Fruit fly (Drosophila melanogaster) whole organism, adult: ENCODE results near the gene CG43185.

Source experiments
- CG11617 ChIP-seq: fragments of 200-800 bp; sonication (Bioruptor generic); optimal IDR thresholded peaks from 2 replicates; lab custom pipeline; 2017; ENCODE audit warnings: mild to moderate bottlenecking, missing biosample characterization, missing genetic modification reagents, missing genetic modification characterization
- CG12768 ChIP-seq: fragments of 200-800 bp; sonication (Bioruptor generic); optimal IDR thresholded peaks from 2 replicates; lab custom pipeline; 2017; ENCODE audit warnings: missing biosample characterization, missing genetic modification characterization, mild to moderate bottlenecking, moderate library complexity, missing genetic modification reagents
- CG14711 ChIP-seq: fragments of 200-800 bp; sonication (Bioruptor generic); optimal IDR thresholded peaks from 2 replicates; lab custom pipeline; 2018; ENCODE audit warnings: missing biosample characterization, mild to moderate bottlenecking, missing genetic modification characterization, moderate library complexity
- CG1620 ChIP-seq: fragments of 200-800 bp; sonication (Bioruptor generic); optimal IDR thresholded peaks from 2 replicates; lab custom pipeline; 2016; ENCODE audit warnings: missing biosample characterization, missing genetic modification characterization
- CG33017 ChIP-seq: fragments of 200-800 bp; sonication (Bioruptor generic); optimal IDR thresholded peaks from 2 replicates; lab custom pipeline; 2018; ENCODE audit warnings: missing biosample characterization, mild to moderate bottlenecking, missing genetic modification characterization, moderate library complexity
- CG5204 ChIP-seq: fragments of 200-800 bp; sonication (Bioruptor generic); optimal IDR thresholded peaks from 2 replicates; lab custom pipeline; 2016; ENCODE audit warnings: missing biosample characterization, missing genetic modification characterization
- CG7045 ChIP-seq: fragments of 200-800 bp; sonication (Bioruptor generic); optimal IDR thresholded peaks from 2 replicates; lab custom pipeline; 2017; ENCODE audit warnings: missing biosample characterization, mild to moderate bottlenecking, missing genetic modification characterization
- CG7101 ChIP-seq: fragments of 200-800 bp; sonication (Bioruptor generic); optimal IDR thresholded peaks from 2 replicates; lab custom pipeline; 2018; ENCODE audit warnings: missing biosample characterization, mild to moderate bottlenecking, missing genetic modification characterization, moderate library complexity
- Clk ChIP-seq: fragments of 200-800 bp; sonication (Bioruptor generic); optimal IDR thresholded peaks from 2 replicates; lab custom pipeline; 2017; ENCODE audit warnings: missing biosample characterization, missing genetic modification characterization
- Crg-1 ChIP-seq: fragments of 200-800 bp; sonication (Bioruptor generic); optimal IDR thresholded peaks from 2 replicates; lab custom pipeline; 2016; ENCODE audit warnings: missing biosample characterization, missing genetic modification characterization
- Hr96 ChIP-seq: fragments of 200-800 bp; sonication (Bioruptor generic); optimal IDR thresholded peaks from 2 replicates; lab custom pipeline; 2016; ENCODE audit warnings: missing biosample characterization, missing genetic modification characterization
- Mnt ChIP-seq: fragments of 200-800 bp; sonication (Bioruptor generic); optimal IDR thresholded peaks from 2 replicates; lab custom pipeline; 2016; ENCODE audit warnings: missing biosample characterization, mild to moderate bottlenecking, missing genetic modification characterization
- bab1 ChIP-seq: fragments of 200-800 bp; sonication (Bioruptor generic); optimal IDR thresholded peaks from 3 replicates; lab custom pipeline; 2019; ENCODE audit warnings: missing biosample characterization, mild to moderate bottlenecking, missing genetic modification characterization, moderate library complexity
- cic ChIP-seq: fragments of 200-800 bp; sonication (Bioruptor generic); optimal IDR thresholded peaks from 2 replicates; lab custom pipeline; 2017; ENCODE audit warnings: missing biosample characterization, mild to moderate bottlenecking, missing genetic modification characterization, moderate library complexity
- cnc ChIP-seq, 2 experiments: fragments of >200 bp; optimal IDR thresholded peaks; 2 replicates each; lab custom pipeline; 2017
- kay ChIP-seq: fragments of 200-800 bp; sonication (Bioruptor generic); peaks from one replicate; lab custom pipeline; 2016; ENCODE audit warnings: missing biosample characterization, missing genetic modification characterization, borderline replicate concordance
- ovo ChIP-seq: fragments of 200-800 bp; sonication (Bioruptor generic); optimal IDR thresholded peaks from 2 replicates; lab custom pipeline; 2016; ENCODE audit warnings: missing biosample characterization, missing genetic modification characterization
- pad ChIP-seq: fragments of 200-800 bp; sonication (Bioruptor generic); optimal IDR thresholded peaks from 3 replicates; lab custom pipeline; 2017; ENCODE audit warnings: missing biosample characterization, missing genetic modification characterization, mild to moderate bottlenecking, moderate library complexity, missing genetic modification reagents
- tj ChIP-seq: fragments of 200-800 bp; sonication (Bioruptor generic); optimal IDR thresholded peaks from 3 replicates; lab custom pipeline; 2017; ENCODE audit warnings: missing biosample characterization, mild to moderate bottlenecking, missing genetic modification characterization, moderate library complexity
- toe ChIP-seq: fragments of 200-800 bp; sonication (Bioruptor generic); optimal IDR thresholded peaks from 2 replicates; lab custom pipeline; 2016; ENCODE audit warnings: missing biosample characterization, missing genetic modification characterization

CG43185 gene

DNA sequence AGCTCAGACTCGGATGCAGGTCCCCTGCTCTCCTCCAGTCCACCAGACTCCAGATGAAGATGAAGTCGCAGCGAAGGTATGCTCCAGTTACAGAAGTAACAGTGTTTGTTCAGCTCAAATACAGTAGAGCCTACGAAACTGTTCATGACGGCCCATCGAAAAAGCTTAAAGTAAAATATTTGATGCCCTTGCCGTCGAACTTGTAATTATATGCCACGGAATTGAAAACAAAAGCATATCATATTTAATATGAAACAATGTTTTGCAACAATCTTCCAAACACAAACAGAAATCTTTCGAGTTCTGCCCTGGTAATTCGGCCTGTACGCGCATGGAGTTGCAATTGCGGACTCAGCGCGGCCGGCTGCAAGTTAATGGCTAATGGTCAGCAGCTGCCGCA is 3.5 kb upstream of the CG43185 start:
- TF ChIP-seq CG1620 (GFP tag; lab: Kevin White, UChicago) (no peak), CG7101 (tag; lab: Kevin White, UChicago) (no peak), Clk (GFP tag; lab: Kevin White, UChicago) (no peak), bab1 (GFP tag; lab: Kevin White, UChicago) (no peak), kay (GFP tag; lab: Kevin White, UChicago) (no peak), toe (GFP tag; lab: Kevin White, UChicago) (no peak), CG14711 (tag; lab: Kevin White, UChicago) (no peak), Mnt (GFP tag; lab: Kevin White, UChicago) (no peak), cic (GFP tag; lab: Kevin White, UChicago) (no peak), ovo (GFP tag; lab: Kevin White, UChicago) (no peak), CG7045 (no peak), cnc (optimal IDR thresholded peaks at IDR 0.05; lab: Kevin White, UChicago) (no peak), CG33017 (no peak), Crg-1 (no peak), pad (GFP tag; lab: Kevin White, UChicago) (no peak), CG12768 (GFP tag; lab: Kevin White, UChicago) (no peak), CG11617 (no peak), tj (GFP tag; lab: Kevin White, UChicago) (no peak), CG5204 (GFP tag; lab: Kevin White, UChicago) (no peak)

DNA sequence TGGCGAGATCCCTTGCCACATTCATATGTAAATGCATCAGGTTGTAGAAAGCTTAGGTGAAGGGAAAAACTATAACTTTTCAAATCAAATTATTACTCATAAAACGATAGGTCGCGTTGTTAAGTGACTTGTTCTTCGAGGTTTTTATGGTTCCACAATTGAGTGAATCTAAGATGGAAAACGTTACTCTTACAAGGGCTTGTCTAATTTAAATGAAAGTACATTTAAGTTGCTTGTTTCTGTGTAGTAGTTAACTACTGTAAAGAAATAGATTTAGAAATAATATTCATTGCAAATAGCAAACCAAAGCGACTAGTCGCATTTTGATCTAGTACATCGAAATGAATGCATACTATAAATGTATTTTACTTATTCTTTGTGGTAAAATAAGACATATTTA is 1.2 kb upstream of the CG43185 start, which contains the start of gene CG44574:
CG44574 (plus strand) TSS at position 301 of the 400 bp plus-strand sequence.
- TF ChIP-seq kay (GFP tag; lab: Kevin White, UChicago) (no peak), CG14711 (tag; lab: Kevin White, UChicago) (no peak), Mnt (GFP tag; lab: Kevin White, UChicago) (no peak), cnc (optimal IDR thresholded peaks at IDR 0.05; lab: Kevin White, UChicago) (no peak), ovo (GFP tag; lab: Kevin White, UChicago) (no peak)

DNA sequence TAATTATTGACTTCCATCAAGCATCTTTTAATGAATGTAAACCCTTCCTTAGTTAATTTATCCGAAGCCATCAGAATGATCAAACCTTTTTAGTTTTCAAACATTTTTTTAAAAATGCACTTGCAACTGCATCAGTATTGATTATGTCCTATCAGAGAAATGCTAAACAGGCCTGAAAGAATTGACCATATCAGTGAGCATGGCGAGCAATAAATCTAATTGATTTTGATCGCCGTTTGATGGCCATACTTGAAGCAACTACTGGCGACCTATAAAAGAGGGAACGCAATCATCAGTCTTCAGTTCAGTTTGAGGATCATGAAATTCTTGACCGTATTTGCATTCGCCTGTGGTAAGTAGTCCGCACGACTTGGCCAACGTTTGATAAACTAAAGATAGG is 1.0 kb downstream of the CG43185 start, which contains the start of gene CG9029:
CG9029 (plus strand) TSS at position 301 of the 400 bp plus-strand sequence.
- TF ChIP-seq Hr96 (no peak), Mnt (GFP tag; lab: Kevin White, UChicago) (no peak), bab1 (GFP tag; lab: Kevin White, UChicago) (no peak), CG5204 (GFP tag; lab: Kevin White, UChicago) (no peak), CG7101 (tag; lab: Kevin White, UChicago) (no peak), tj (GFP tag; lab: Kevin White, UChicago) (no peak), cic (GFP tag; lab: Kevin White, UChicago) (no peak), pad (GFP tag; lab: Kevin White, UChicago) (no peak), CG33017 (no peak), CG12768 (GFP tag; lab: Kevin White, UChicago) (no peak), cnc (optimal IDR thresholded peaks at IDR 0.05; lab: Kevin White, UChicago) (no peak), ovo (GFP tag; lab: Kevin White, UChicago) (no peak), kay (GFP tag; lab: Kevin White, UChicago) (no peak), CG1620 (GFP tag; lab: Kevin White, UChicago) (no peak), Crg-1 (no peak)

DNA sequence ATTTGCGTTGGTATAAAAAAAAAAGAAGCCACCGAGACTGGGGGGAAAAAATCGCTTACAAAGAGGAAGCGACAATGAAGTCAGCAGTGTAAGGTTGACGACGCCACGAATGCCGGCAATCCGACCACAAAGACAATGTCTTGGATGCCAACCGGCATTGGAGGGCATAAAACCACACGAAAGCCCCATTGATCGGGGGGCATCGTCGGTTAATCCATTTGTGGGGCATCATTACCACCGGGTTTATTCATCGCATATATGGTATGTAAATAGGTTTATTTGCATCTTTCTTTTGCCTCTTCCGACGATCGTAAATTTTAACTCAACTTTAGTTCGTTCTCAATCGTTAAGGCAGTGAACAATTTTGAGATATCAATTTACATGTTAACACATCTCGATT is 2.3 kb downstream of the CG43185 start:
- TF ChIP-seq CG5204 (GFP tag; lab: Kevin White, UChicago): no peak
- no peak for TF ChIP-seq CG1620 (GFP tag; lab: Kevin White, UChicago)
- TF ChIP-seq cic (GFP tag; lab: Kevin White, UChicago): no peak
- TF ChIP-seq toe (GFP tag; lab: Kevin White, UChicago): no peak

DNA sequence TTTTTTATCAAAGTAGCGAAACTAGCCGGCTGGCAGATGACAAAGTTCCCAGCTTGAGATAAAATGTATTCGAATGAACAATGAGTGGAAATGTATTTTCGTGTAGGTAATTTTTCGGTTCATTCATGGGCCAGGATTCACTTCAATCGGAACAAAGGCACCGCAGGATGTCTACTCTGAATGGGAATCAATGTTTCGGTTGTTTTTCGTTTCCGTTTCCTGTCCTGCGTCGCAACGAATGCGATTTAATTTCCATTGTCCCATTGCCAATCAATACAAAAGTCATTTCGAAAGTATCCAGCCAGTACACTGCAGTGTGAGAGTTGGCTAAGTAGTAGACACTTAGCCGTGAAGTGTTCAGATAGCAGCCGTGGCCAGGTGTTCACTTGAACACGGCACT is 5.9 kb downstream of the CG43185 start:
- TF ChIP-seq kay (GFP tag; lab: Kevin White, UChicago) (no peak), bab1 (GFP tag; lab: Kevin White, UChicago) (no peak), CG1620 (GFP tag; lab: Kevin White, UChicago) (no peak), toe (GFP tag; lab: Kevin White, UChicago) (no peak), Mnt (GFP tag; lab: Kevin White, UChicago) (no peak), cic (GFP tag; lab: Kevin White, UChicago) (no peak), CG11617 (no peak), CG14711 (tag; lab: Kevin White, UChicago) (no peak), Crg-1 (no peak), tj (GFP tag; lab: Kevin White, UChicago) (no peak), CG5204 (GFP tag; lab: Kevin White, UChicago) (no peak), cnc (optimal IDR thresholded peaks at IDR 0.05; lab: Kevin White, UChicago) (no peak), CG33017 (no peak), Hr96 (no peak), CG7045 (no peak), ovo (GFP tag; lab: Kevin White, UChicago) (no peak)

DNA sequence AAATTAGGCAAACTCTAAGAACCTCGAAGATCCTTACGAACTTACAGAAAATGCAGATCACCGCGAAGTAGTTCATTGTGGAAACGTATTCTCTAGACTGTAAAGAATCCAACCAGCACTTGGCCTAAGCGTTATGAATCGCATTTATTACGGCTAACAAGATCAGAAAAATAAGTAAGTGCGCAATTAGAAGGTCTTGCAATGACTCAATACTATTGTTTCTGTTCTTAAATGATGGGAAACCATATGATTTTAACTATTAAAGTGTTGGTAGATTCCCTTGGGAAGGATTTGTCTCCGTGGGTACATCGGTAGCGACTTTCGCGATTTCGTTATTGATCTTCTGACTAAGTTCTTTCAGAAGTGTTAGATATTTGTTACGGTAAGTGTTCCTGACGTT is 8.1 kb downstream of the CG43185 start, which contains the start of gene Acp26Ab:
Acp26Ab (minus strand) TSS at position 101 of the 400 bp plus-strand sequence.
- TF ChIP-seq bab1 (GFP tag; lab: Kevin White, UChicago) (no peak), tj (GFP tag; lab: Kevin White, UChicago) (no peak), toe (GFP tag; lab: Kevin White, UChicago) (no peak), CG33017 (no peak), kay (GFP tag; lab: Kevin White, UChicago) (no peak), Mnt (GFP tag; lab: Kevin White, UChicago) (no peak), cic (GFP tag; lab: Kevin White, UChicago) (no peak), CG1620 (GFP tag; lab: Kevin White, UChicago) (no peak), CG7045 (no peak), CG12768 (GFP tag; lab: Kevin White, UChicago) (no peak), ovo (GFP tag; lab: Kevin White, UChicago) (no peak), cnc (optimal IDR thresholded peaks at IDR 0.05; lab: Kevin White, UChicago) (no peak), pad (GFP tag; lab: Kevin White, UChicago) (no peak), CG14711 (tag; lab: Kevin White, UChicago) (no peak)
